Worm (Caenorhabditis elegans): Measurements from ENCODE around the gene attf-3.

ce11 chrIII:31600-31999 lies 54.6 kb downstream of the attf-3 start:
- TF ChIP-seq nhr-10 (tag; optimal IDR thresholded peaks at IDR 0.05): no peak
- TF ChIP-seq F49E8.2 (tag; optimal IDR thresholded peaks at IDR 0.05; ENCODE audit: borderline replicate concordance): no peak
- no peak for TF ChIP-seq skn-1 (tag; optimal IDR thresholded peaks at IDR 0.05)
- TF ChIP-seq daf-12 (tag; optimal IDR thresholded peaks at IDR 0.05): no peak

Measured in whole organism, L4 larva.